Worm (Caenorhabditis elegans) whole organism, early embryonic: ENCODE data around the gene fbxb-54.

Experiments
- B0310.2 ChIP-seq: sonication (generic microtip); optimal IDR thresholded peaks from 2 replicates; lab custom pipeline; 2016; ENCODE audit warnings: mild to moderate bottlenecking, missing genetic modification characterization, missing compliant biosample characterization
- F13C5.2 ChIP-seq: sonication (generic microtip); optimal IDR thresholded peaks from 2 replicates; lab custom pipeline; 2017; ENCODE audit warnings: mild to moderate bottlenecking, missing genetic modification characterization, inconsistent platforms, missing compliant biosample characterization
- aly-1 ChIP-seq: sonication (generic microtip); optimal IDR thresholded peaks from 2 replicates; lab custom pipeline; 2016; ENCODE audit warnings: missing genetic modification characterization, missing compliant biosample characterization
- ama-1 ChIP-seq: fragments of 150-350 bp; optimal IDR thresholded peaks from 2 replicates; lab custom pipeline; 2014
- ceh-13 ChIP-seq: fragments of 200-800 bp; sonication (Bioruptor generic); optimal IDR thresholded peaks from 2 replicates; lab custom pipeline; 2018; ENCODE audit warnings: mild to moderate bottlenecking, missing genetic modification characterization, missing compliant biosample characterization
- ceh-36 ChIP-seq: sonication (generic microtip); optimal IDR thresholded peaks from 2 replicates; lab custom pipeline; 2016; ENCODE audit warnings: missing genetic modification characterization, inconsistent platforms, missing compliant biosample characterization
- ets-7 ChIP-seq: sonication (generic microtip); optimal IDR thresholded peaks from 2 replicates; lab custom pipeline; 2016; ENCODE audit warnings: missing genotype, missing genetic modification characterization, missing compliant biosample characterization
- flt-1 ChIP-seq: fragments of 200-800 bp; sonication (Bioruptor generic); IDR thresholded peaks from 2 replicates; pipeline ENCODE4 v1.3.6; 2022; ENCODE audit warnings: missing genetic modification characterization, missing compliant biosample characterization
- hmbx-1 ChIP-seq: sonication (generic microtip); optimal IDR thresholded peaks from 2 replicates; lab custom pipeline; 2016; ENCODE audit warnings: mild to moderate bottlenecking, missing genetic modification characterization, missing compliant biosample characterization
- hmg-4 ChIP-seq: fragments of 200-800 bp; sonication (Bioruptor generic); optimal IDR thresholded peaks from 2 replicates; lab custom pipeline; 2018; ENCODE audit warnings: mild to moderate bottlenecking, missing genetic modification characterization, missing compliant biosample characterization
- hnd-1 ChIP-seq: sonication (generic microtip); optimal IDR thresholded peaks from 2 replicates; lab custom pipeline; 2016; ENCODE audit warnings: missing genetic modification characterization, missing compliant biosample characterization
- pes-1 ChIP-seq: fragments of 200-800 bp; sonication (Bioruptor generic); IDR thresholded peaks from 2 replicates; pipeline ENCODE4 v1.3.6; 2022; ENCODE audit warnings: missing genetic modification reagents, missing genetic modification characterization, missing compliant biosample characterization
- scrt-1 ChIP-seq: fragments of 200-800 bp; sonication (Bioruptor generic); IDR thresholded peaks from 2 replicates; pipeline ENCODE4 v1.3.6; 2022; ENCODE audit warnings: missing genetic modification characterization, missing compliant biosample characterization
- sea-1 ChIP-seq: fragments of 200-800 bp; sonication (Bioruptor generic); conservative IDR thresholded peaks from 2 replicates; pipeline ENCODE4 v1.3.6; 2022; ENCODE audit warnings: missing genetic modification characterization, missing compliant biosample characterization
- tbx-11 ChIP-seq: fragments of 200-800 bp; sonication (Bioruptor generic); IDR thresholded peaks from 2 replicates; pipeline ENCODE4 v1.3.6; 2022; ENCODE audit warnings: missing genetic modification characterization, missing compliant biosample characterization
- tbx-37 ChIP-seq: fragments of 200-800 bp; sonication (Bioruptor generic); conservative IDR thresholded peaks from 2 replicates; pipeline ENCODE4 v1.3.6; 2022; ENCODE audit warnings: missing genetic modification reagents, missing genetic modification characterization, missing compliant biosample characterization
- tra-4 ChIP-seq: sonication (generic microtip); optimal IDR thresholded peaks from 2 replicates; lab custom pipeline; 2017; ENCODE audit warnings: missing genetic modification characterization, missing compliant biosample characterization

Gene fbxb-54

DNA sequence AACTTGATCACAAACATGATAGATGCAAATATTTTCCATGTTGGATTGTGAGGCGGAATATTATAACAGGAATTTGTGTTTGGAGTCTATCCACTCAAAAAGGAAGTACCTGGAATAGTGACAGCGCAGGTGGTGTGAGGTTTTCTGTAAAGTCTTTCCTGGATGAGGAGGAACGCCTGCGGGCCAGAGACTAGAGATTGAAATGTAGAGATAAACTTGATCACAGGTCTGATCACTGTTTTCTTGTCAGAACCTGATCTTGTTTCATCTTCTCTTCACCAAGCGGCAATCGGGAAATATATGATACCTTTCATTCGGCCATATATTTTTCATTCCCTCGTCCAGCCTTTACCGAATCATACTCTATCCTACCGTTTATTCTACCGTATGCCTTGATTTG is 30.2 kb upstream of the fbxb-54 start, which contains the start of gene T07H3.8:
Gene T07H3.8, plus strand, starts transcription at position 301 of the 400 bp plus-strand sequence.
- TF ChIP-seq aly-1: no peak
- TF ChIP-seq B0310.2 (tag; lab: Kevin White, UChicago): no peak
- TF ChIP-seq tbx-11 (GFP tag; lab: Robert Waterston, UW): no peak
- no peak for TF ChIP-seq hmbx-1 (tag; lab: Kevin White, UChicago)
- TF ChIP-seq hnd-1 (tag; lab: Kevin White, UChicago): no peak

DNA sequence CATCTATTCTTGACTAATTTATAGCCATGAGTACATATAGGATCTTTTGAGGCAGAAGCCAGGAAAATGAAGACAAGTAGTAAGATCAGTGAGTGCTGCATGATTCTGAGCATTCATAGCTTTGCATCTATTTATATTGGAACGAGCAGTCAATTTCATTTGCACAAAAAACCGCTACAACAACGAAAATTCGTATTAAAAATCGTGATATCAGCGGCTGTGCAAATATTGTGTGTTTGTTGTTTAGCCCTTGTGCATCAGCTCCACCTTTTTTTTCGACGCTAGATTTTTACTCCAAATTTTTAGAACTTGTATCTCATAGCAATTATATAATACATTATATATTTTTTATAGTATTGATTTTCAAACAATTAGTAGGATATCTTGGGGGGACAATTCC is 28.0 kb upstream of the fbxb-54 start, which contains the start of gene clec-21:
Gene clec-21, minus strand, starts transcription at position 101 of the 400 bp plus-strand sequence.
- TF ChIP-seq tra-4 (no peak), ceh-13 (GFP tag; lab: Kevin White, UChicago) (no peak), tbx-11 (GFP tag; lab: Robert Waterston, UW) (no peak), scrt-1 (GFP tag; lab: Robert Waterston, UW) (no peak), sea-1 (GFP tag; lab: Robert Waterston, UW) (no peak), pes-1 (GFP tag; lab: Robert Waterston, UW) (no peak), hmg-4 (GFP tag; lab: Kevin White, UChicago) (no peak), ceh-36 (tag; lab: Kevin White, UChicago) (no peak), tbx-37 (GFP tag; lab: Robert Waterston, UW) (no peak), ets-7 (tag; lab: Kevin White, UChicago) (no peak), B0310.2 (tag; lab: Kevin White, UChicago) (no peak)

DNA sequence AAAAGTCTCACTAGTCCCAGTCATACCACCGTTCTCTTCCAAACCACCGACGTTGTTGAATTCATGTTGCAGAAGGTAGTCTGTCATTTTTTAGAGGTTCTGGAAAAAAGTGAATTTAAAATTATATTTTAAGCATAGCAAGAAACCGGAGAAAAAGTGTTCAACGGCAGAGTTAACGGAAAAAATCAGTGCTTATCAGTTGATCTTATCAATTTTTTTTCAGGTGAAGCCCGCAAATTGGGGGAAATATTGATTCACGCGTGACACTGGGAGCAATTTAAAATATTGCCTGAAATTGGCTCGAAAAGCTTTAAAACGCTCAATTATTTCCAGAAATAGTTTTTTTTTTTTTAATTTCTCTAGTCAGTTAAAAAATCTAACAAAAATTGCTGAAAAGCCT is 23.8 kb upstream of the fbxb-54 start, which contains the start of gene math-38:
Gene math-38, minus strand, starts transcription at position 101 of the 400 bp plus-strand sequence.
- TF ChIP-seq hnd-1 (tag; lab: Kevin White, UChicago) (no peak), F13C5.2 (tag; lab: Kevin White, UChicago) (no peak), ceh-13 (GFP tag; lab: Kevin White, UChicago) (no peak), flt-1 (no peak), tra-4 (no peak), tbx-37 (GFP tag; lab: Robert Waterston, UW) (no peak), hmg-4 (GFP tag; lab: Kevin White, UChicago) (no peak), sea-1 (GFP tag; lab: Robert Waterston, UW) (no peak), tbx-11 (GFP tag; lab: Robert Waterston, UW) (no peak), aly-1 (no peak), hmbx-1 (tag; lab: Kevin White, UChicago) (no peak), ceh-36 (tag; lab: Kevin White, UChicago) (no peak), ets-7 (tag; lab: Kevin White, UChicago) (no peak), B0310.2 (tag; lab: Kevin White, UChicago) (no peak), pes-1 (GFP tag; lab: Robert Waterston, UW) (no peak), scrt-1 (GFP tag; lab: Robert Waterston, UW) (no peak), ama-1 (lab: Kevin White, UChicago) (no peak)

DNA sequence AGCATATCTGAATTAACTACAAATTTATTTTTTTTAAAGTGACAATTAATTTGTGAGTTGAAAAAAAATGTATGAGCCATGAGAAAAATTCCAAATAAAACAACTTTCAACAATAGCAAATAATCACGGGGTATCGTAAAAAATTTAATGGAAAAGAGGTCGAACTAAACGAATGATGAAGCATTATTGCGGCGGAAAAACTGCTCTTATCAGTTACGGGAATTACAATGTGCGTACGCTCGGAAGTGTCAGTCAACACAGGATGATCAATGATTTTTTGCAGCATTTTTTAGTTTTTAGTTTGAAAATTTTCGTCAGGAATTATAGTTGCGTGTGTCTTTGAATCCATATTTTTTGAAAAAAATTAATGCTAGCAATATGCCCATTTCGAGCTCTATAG is 20.7 kb upstream of the fbxb-54 start:
- no peak for TF ChIP-seq tbx-11 (GFP tag; lab: Robert Waterston, UW)
- TF ChIP-seq hnd-1 (tag; lab: Kevin White, UChicago): no peak
- no peak for TF ChIP-seq F13C5.2 (tag; lab: Kevin White, UChicago)
- no peak for TF ChIP-seq tbx-37 (GFP tag; lab: Robert Waterston, UW)
- no peak for TF ChIP-seq scrt-1 (GFP tag; lab: Robert Waterston, UW)
- TF ChIP-seq ets-7 (tag; lab: Kevin White, UChicago): no peak
- no peak for TF ChIP-seq aly-1
- TF ChIP-seq hmbx-1 (tag; lab: Kevin White, UChicago): no peak
- no peak for TF ChIP-seq flt-1
- no peak for TF ChIP-seq B0310.2 (tag; lab: Kevin White, UChicago)
- no peak for TF ChIP-seq ama-1 (lab: Kevin White, UChicago)

DNA sequence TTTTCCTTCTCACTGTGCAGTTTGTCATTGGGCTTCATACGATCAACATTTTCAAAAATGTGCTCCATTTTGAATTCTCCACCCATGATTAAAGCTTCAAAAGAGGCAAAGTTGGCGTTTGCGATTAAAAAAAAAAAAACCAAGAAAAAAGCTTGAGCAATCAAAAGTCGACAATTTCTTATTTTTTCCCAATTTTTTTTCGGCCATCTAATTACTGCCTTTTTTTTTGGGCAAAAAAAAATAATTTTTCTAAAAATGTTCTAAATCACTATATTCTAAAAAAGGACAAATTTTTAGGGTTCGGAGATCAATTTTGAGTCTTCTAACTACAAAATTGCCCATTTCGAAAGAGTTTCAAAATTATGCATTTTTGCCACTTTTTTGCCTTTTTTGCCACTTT is 19.9 kb upstream of the fbxb-54 start, which contains the start of gene K05F6.10:
Gene K05F6.10, minus strand, starts transcription at position 101 of the 400 bp plus-strand sequence.
- no peak for TF ChIP-seq aly-1
- no peak for TF ChIP-seq hmbx-1 (tag; lab: Kevin White, UChicago)
- no peak for TF ChIP-seq tra-4
- no peak for TF ChIP-seq ama-1 (lab: Kevin White, UChicago)
- TF ChIP-seq F13C5.2 (tag; lab: Kevin White, UChicago): no peak
- no peak for TF ChIP-seq ceh-36 (tag; lab: Kevin White, UChicago)
- no peak for TF ChIP-seq B0310.2 (tag; lab: Kevin White, UChicago)
- no peak for TF ChIP-seq ceh-13 (GFP tag; lab: Kevin White, UChicago)
- TF ChIP-seq tbx-37 (GFP tag; lab: Robert Waterston, UW): no peak
- no peak for TF ChIP-seq hmg-4 (GFP tag; lab: Kevin White, UChicago)
- TF ChIP-seq scrt-1 (GFP tag; lab: Robert Waterston, UW): no peak
- TF ChIP-seq hnd-1 (tag; lab: Kevin White, UChicago): no peak
- TF ChIP-seq ets-7 (tag; lab: Kevin White, UChicago): no peak

DNA sequence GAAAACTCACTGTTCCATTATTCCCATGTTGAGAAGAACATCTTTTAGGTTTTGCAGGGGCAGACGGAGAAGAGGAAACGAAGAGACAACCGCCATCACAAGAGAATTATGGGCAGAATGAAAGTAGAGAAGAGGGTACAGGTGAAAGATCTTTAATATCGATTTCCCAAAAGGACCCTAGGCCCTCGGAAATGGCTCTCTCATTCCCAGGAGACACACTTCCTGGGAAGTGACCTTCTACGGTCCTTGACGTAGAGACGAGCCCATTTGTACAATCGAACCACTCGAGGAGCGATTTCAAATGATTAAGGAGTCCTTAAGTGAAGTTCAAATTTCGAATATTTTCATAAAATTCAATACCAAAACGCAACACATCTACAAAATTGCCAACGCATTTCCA is 14.9 kb upstream of the fbxb-54 start, which contains the start of gene fbxb-46:
Gene fbxb-46, minus strand, starts transcription at position 101 of the 400 bp plus-strand sequence.
- no peak for TF ChIP-seq sea-1 (GFP tag; lab: Robert Waterston, UW)
- TF ChIP-seq aly-1: no peak
- TF ChIP-seq pes-1 (GFP tag; lab: Robert Waterston, UW): no peak
- TF ChIP-seq ceh-36 (tag; lab: Kevin White, UChicago): no peak
- TF ChIP-seq tbx-37 (GFP tag; lab: Robert Waterston, UW): no peak
- no peak for TF ChIP-seq tra-4
- TF ChIP-seq ets-7 (tag; lab: Kevin White, UChicago): no peak
- no peak for TF ChIP-seq tbx-11 (GFP tag; lab: Robert Waterston, UW)
- no peak for TF ChIP-seq ama-1 (lab: Kevin White, UChicago)
- TF ChIP-seq B0310.2 (tag; lab: Kevin White, UChicago): no peak
- no peak for TF ChIP-seq scrt-1 (GFP tag; lab: Robert Waterston, UW)
- TF ChIP-seq hmbx-1 (tag; lab: Kevin White, UChicago): no peak
- no peak for TF ChIP-seq ceh-13 (GFP tag; lab: Kevin White, UChicago)
- TF ChIP-seq flt-1: no peak
- no peak for TF ChIP-seq hnd-1 (tag; lab: Kevin White, UChicago)
- no peak for TF ChIP-seq hmg-4 (GFP tag; lab: Kevin White, UChicago)

DNA sequence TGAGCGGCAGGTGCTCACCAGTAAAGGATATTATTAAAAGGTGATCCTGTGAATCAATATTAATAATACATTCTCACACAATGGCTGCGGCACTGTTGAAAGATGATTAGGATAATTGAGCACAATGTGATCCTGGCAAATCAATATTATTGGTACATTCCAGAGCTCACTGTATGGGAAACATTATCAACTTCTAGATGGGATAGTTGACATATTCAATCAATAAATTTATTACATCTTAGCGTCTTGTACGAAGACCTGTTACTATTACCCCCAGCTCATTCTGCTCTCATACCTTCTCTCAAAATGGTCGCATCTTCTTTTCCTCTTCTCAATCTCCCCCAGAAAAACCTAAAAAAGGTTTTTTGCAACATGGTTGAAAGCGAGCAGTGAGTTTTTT is 12.1 kb upstream of the fbxb-54 start, which contains the start of gene fbxb-49:
Gene fbxb-49, plus strand, starts transcription at position 301 of the 400 bp plus-strand sequence.
- TF ChIP-seq tbx-11 (GFP tag; lab: Robert Waterston, UW) (no peak), ceh-13 (GFP tag; lab: Kevin White, UChicago) (no peak)
